Worm (Caenorhabditis elegans): ENCODE data around the gene clec-50.

DNA sequence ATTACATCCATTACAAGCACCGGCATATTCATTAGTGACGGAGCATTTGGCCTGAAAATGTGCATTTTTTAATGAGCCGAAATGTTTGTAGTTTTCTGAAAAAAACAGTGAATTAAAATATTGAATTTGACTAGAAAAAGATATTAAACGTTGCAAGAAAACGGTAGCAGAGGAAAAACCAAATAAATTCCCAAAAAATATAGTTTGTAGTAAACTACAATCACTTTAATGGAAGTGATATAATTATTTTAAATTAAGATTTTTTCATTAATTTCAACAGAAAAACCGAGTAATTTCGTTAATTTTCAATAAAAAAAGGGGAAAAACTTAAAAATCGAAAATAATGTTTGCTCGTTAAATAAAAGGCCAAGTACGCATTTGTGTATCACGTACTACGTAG is 16.5 kb upstream of the clec-50 start, which contains the start of gene M162.15:
- TF ChIP-seq pha-4 (tag; optimal IDR thresholded peaks at IDR 0.05) = no peak
- no peak for TF ChIP-seq unc-130 (GFP tag; optimal IDR thresholded peaks at IDR 0.05)
- TF ChIP-seq unc-62 (GFP tag; optimal IDR thresholded peaks at IDR 0.05) = no peak

Measured in whole organism, young adult.